Worm (Caenorhabditis elegans) whole organism, mixed stage, embryonic: ENCODE measurements around the gene F10G2.2.

ENCODE experiments used
- M03D4.4 ChIP-seq: sonication (generic microtip); optimal IDR thresholded peaks from 2 replicates; lab custom pipeline; 2017; ENCODE audit warnings: mild to moderate bottlenecking, missing genetic modification characterization, missing compliant biosample characterization
- bed-3 ChIP-seq: fragments of 200-800 bp; sonication (Bioruptor generic); optimal IDR thresholded peaks from 3 replicates; lab custom pipeline; 2018; ENCODE audit warnings: mild to moderate bottlenecking, missing genetic modification characterization, moderate library complexity, missing compliant biosample characterization
- blmp-1 ChIP-seq: fragments of 150-350 bp; optimal IDR thresholded peaks from 2 replicates; lab custom pipeline; 2014; ENCODE audit warnings: missing biosample characterization, missing genetic modification characterization
- ceh-39 ChIP-seq: fragments of 150-350 bp; optimal IDR thresholded peaks from 2 replicates; lab custom pipeline; 2014; ENCODE audit warnings: missing biosample characterization, missing genetic modification characterization
- ceh-43 ChIP-seq: fragments of 200-800 bp; sonication (Bioruptor generic); optimal IDR thresholded peaks from 2 replicates; lab custom pipeline; 2018; ENCODE audit warnings: mild to moderate bottlenecking, missing genetic modification characterization, moderate library complexity, missing compliant biosample characterization
- ceh-83 ChIP-seq: fragments of 200-800 bp; sonication (Bioruptor generic); optimal IDR thresholded peaks from 2 replicates; lab custom pipeline; 2018; ENCODE audit warnings: mild to moderate bottlenecking, missing genetic modification characterization, missing compliant biosample characterization
- ces-1 ChIP-seq: fragments of 150-350 bp; optimal IDR thresholded peaks from 2 replicates; lab custom pipeline; 2014; ENCODE audit warnings: missing biosample characterization, missing genetic modification reagents, missing genetic modification characterization
- cnd-1 ChIP-seq: fragments of 200-800 bp; sonication (Bioruptor generic); optimal IDR thresholded peaks from 2 replicates; lab custom pipeline; 2018; ENCODE audit warnings: mild to moderate bottlenecking, missing genetic modification characterization, missing compliant biosample characterization
- drap-1 ChIP-seq: fragments of 200-800 bp; sonication (Bioruptor generic); optimal IDR thresholded peaks from 3 replicates; lab custom pipeline; 2018; ENCODE audit warnings: mild to moderate bottlenecking, missing genetic modification characterization, missing compliant biosample characterization
- elt-1 ChIP-seq: sonication (generic microtip); optimal IDR thresholded peaks from 2 replicates; lab custom pipeline; 2017; ENCODE audit warnings: missing genetic modification characterization, mild to moderate bottlenecking, missing compliant biosample characterization, antibody characterized with exemption, moderate library complexity, borderline replicate concordance; ENCODE audit not compliant: insufficient read depth
- elt-3 ChIP-seq: fragments of 150-350 bp; optimal IDR thresholded peaks from 2 replicates; lab custom pipeline; 2014; ENCODE audit warnings: missing biosample characterization, missing genetic modification characterization
- flh-1 ChIP-seq: fragments of 200-800 bp; sonication (Bioruptor generic); optimal IDR thresholded peaks from 2 replicates; lab custom pipeline; 2018; ENCODE audit warnings: mild to moderate bottlenecking, missing genetic modification characterization, moderate library complexity, missing compliant biosample characterization
- ham-2 ChIP-seq: fragments of 200-800 bp; sonication (Bioruptor generic); optimal IDR thresholded peaks from 2 replicates; lab custom pipeline; 2018; ENCODE audit warnings: mild to moderate bottlenecking, missing genetic modification characterization, missing compliant biosample characterization
- hlh-1 ChIP-seq: fragments of 150-350 bp; optimal IDR thresholded peaks from 2 replicates; lab custom pipeline; 2014; ENCODE audit warnings: missing biosample characterization, missing genetic modification reagents, missing genetic modification characterization
- lin-13 ChIP-seq: fragments of 150-350 bp; optimal IDR thresholded peaks from 2 replicates; lab custom pipeline; 2014; ENCODE audit warnings: missing biosample characterization, missing genetic modification characterization
- lin-32 ChIP-seq: fragments of 200-800 bp; sonication (Bioruptor generic); optimal IDR thresholded peaks from 2 replicates; lab custom pipeline; 2018; ENCODE audit warnings: mild to moderate bottlenecking, missing genetic modification characterization, missing compliant biosample characterization
- lsy-2 ChIP-seq: fragments of 150-350 bp; optimal IDR thresholded peaks from 2 replicates; lab custom pipeline; 2014; ENCODE audit warnings: missing biosample characterization, missing genetic modification characterization
- mab-5 ChIP-seq: fragments of 150-350 bp; optimal IDR thresholded peaks from 2 replicates; lab custom pipeline; 2014; ENCODE audit warnings: missing biosample characterization, missing genetic modification characterization
- mep-1 ChIP-seq: fragments of 150-350 bp; optimal IDR thresholded peaks from 2 replicates; lab custom pipeline; 2017; ENCODE audit warnings: missing biosample characterization, missing genetic modification reagents, missing genetic modification characterization, inconsistent platforms
- mls-2 ChIP-seq: sonication (generic microtip); optimal IDR thresholded peaks from 2 replicates; lab custom pipeline; 2016; ENCODE audit warnings: mild to moderate bottlenecking, missing genetic modification characterization, moderate library complexity, missing compliant biosample characterization
- nhr-12 ChIP-seq: fragments of 150-350 bp; optimal IDR thresholded peaks from 2 replicates; lab custom pipeline; 2014; ENCODE audit warnings: missing biosample characterization, missing genetic modification characterization
- nhr-2 ChIP-seq: fragments of 150-350 bp; optimal IDR thresholded peaks from 2 replicates; lab custom pipeline; 2014; ENCODE audit warnings: missing biosample characterization, missing genetic modification characterization
- nhr-237 ChIP-seq: fragments of 150-350 bp; optimal IDR thresholded peaks from 2 replicates; lab custom pipeline; 2014; ENCODE audit warnings: missing biosample characterization, missing genetic modification characterization
- nhr-28 ChIP-seq: fragments of 150-350 bp; optimal IDR thresholded peaks from 2 replicates; lab custom pipeline; 2014; ENCODE audit warnings: missing biosample characterization, missing genetic modification characterization
- nhr-76 ChIP-seq: sonication (generic microtip); optimal IDR thresholded peaks from 2 replicates; lab custom pipeline; 2017; ENCODE audit warnings: missing biosample characterization, missing genetic modification characterization
- pha-4 ChIP-seq: fragments of 150-350 bp; optimal IDR thresholded peaks from 2 replicates; lab custom pipeline; 2018; ENCODE audit warnings: missing biosample characterization, missing genetic modification reagents, missing genetic modification characterization
- sem-2 ChIP-seq: fragments of 200-800 bp; sonication (Bioruptor generic); optimal IDR thresholded peaks from 2 replicates; lab custom pipeline; 2018; ENCODE audit warnings: mild to moderate bottlenecking, missing genetic modification characterization, missing compliant biosample characterization
- snpc-4 ChIP-seq: fragments of 150-350 bp; optimal IDR thresholded peaks from 2 replicates; lab custom pipeline; 2014; ENCODE audit warnings: missing biosample characterization, missing genetic modification characterization
- sptf-1 ChIP-seq: sonication (generic microtip); optimal IDR thresholded peaks from 2 replicates; lab custom pipeline; 2017; ENCODE audit warnings: mild to moderate bottlenecking, missing genetic modification characterization, moderate library complexity, missing compliant biosample characterization
- tbx-8 ChIP-seq: fragments of 200-800 bp; sonication (Bioruptor generic); optimal IDR thresholded peaks from 2 replicates; lab custom pipeline; 2018; ENCODE audit warnings: mild to moderate bottlenecking, missing genetic modification characterization, moderate library complexity, missing compliant biosample characterization
- unc-39 ChIP-seq: fragments of 150-350 bp; optimal IDR thresholded peaks from 2 replicates; lab custom pipeline; 2014; ENCODE audit warnings: missing biosample characterization, missing genetic modification characterization
- zip-8 ChIP-seq: fragments of 150-350 bp; optimal IDR thresholded peaks from 2 replicates; lab custom pipeline; 2014; ENCODE audit warnings: missing biosample characterization, missing genetic modification characterization
- ztf-11 ChIP-seq: fragments of 150-350 bp; optimal IDR thresholded peaks from 2 replicates; lab custom pipeline; 2014; ENCODE audit warnings: missing biosample characterization, missing genetic modification characterization

Gene F10G2.2

ce11 chrV:7369578-7369977 is 38.6 kb downstream of the F10G2.2 start, which contains the start of gene srj-14:
TSS of gene srj-14 (plus strand) at chrV:7369708.
- TF ChIP-seq elt-3 (tag; lab: Kevin White, UChicago): no peak
- no peak for TF ChIP-seq zip-8 (tag; lab: Kevin White, UChicago)
- TF ChIP-seq unc-39 (tag; lab: Kevin White, UChicago): no peak
- TF ChIP-seq sem-2 (GFP tag; lab: Kevin White, UChicago): no peak
- no peak for TF ChIP-seq lin-32 (GFP tag; lab: Kevin White, UChicago)
- TF ChIP-seq snpc-4 (tag; lab: Kevin White, UChicago): no peak
- TF ChIP-seq ces-1 (GFP tag; lab: Kevin White, UChicago): no peak
- TF ChIP-seq M03D4.4 (tag; lab: Kevin White, UChicago): no peak
- no peak for TF ChIP-seq ceh-83
- no peak for TF ChIP-seq pha-4 (tag; lab: Kevin White, UChicago)
- no peak for TF ChIP-seq drap-1 (GFP tag; lab: Kevin White, UChicago)
- TF ChIP-seq ceh-43 (GFP tag; lab: Kevin White, UChicago): no peak
- TF ChIP-seq nhr-237 (tag; lab: Kevin White, UChicago): no peak
- no peak for TF ChIP-seq nhr-76

ce11 chrV:7374090-7374489 is 43.1 kb downstream of the F10G2.2 start, which contains the start of gene srx-56:
TSS of gene srx-56 (plus strand) at chrV:7374390.
- TF ChIP-seq ceh-83 (no peak), cnd-1 (tag; lab: Kevin White, UChicago) (no peak), drap-1 (GFP tag; lab: Kevin White, UChicago) (no peak), lsy-2 (tag; lab: Kevin White, UChicago) (no peak), mab-5 (tag; lab: Kevin White, UChicago) (no peak), ces-1 (GFP tag; lab: Kevin White, UChicago) (no peak), unc-39 (tag; lab: Kevin White, UChicago) (no peak), tbx-8 (no peak), blmp-1 (no peak), snpc-4 (tag; lab: Kevin White, UChicago) (no peak), sptf-1 (tag; lab: Kevin White, UChicago) (no peak), lin-13 (no peak), ham-2 (GFP tag; lab: Kevin White, UChicago) (no peak), mep-1 (tag; lab: Kevin White, UChicago) (no peak), mls-2 (no peak)

ce11 chrV:7379384-7379783 is 48.4 kb downstream of the F10G2.2 start, which contains the start of gene srsx-24:
TSS of gene srsx-24 (minus strand) at chrV:7379484.
- no peak for TF ChIP-seq mls-2
- TF ChIP-seq mep-1 (tag; lab: Kevin White, UChicago): no peak
- TF ChIP-seq bed-3: no peak
- TF ChIP-seq nhr-28 (tag; lab: Kevin White, UChicago): no peak
- TF ChIP-seq hlh-1: no peak
- TF ChIP-seq elt-1 (tag; lab: Kevin White, UChicago): no peak
- TF ChIP-seq lin-13: no peak
- no peak for TF ChIP-seq mab-5 (tag; lab: Kevin White, UChicago)
- TF ChIP-seq unc-39 (tag; lab: Kevin White, UChicago): no peak
- TF ChIP-seq, all 35 proteins: peak for 0

DNA sequence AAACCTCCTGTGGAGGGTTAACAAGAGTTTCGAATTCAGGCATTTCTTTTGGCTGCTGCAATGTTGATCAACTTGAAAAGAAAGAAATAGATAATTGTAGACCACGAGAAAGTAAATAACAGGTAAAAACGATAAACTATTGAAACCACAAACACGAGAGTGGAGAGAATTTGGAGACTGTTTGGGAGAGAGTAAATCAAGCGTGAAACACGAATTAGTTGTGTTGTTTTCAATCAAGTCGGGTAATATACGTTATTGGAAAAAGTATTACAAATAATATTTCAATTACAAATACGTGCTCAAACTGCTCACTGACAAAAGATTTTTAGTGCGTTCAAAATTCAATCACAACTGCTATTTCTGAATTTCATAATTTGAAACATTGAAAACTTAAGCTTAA is 50.0 kb downstream of the F10G2.2 start, which contains the start of gene C03G6.17:
Gene C03G6.17 (minus strand): TSS at position 101 of the 400 bp plus-strand sequence.
- TF ChIP-seq ham-2 (GFP tag; lab: Kevin White, UChicago) (no peak), elt-1 (tag; lab: Kevin White, UChicago) (no peak), ces-1 (GFP tag; lab: Kevin White, UChicago) (no peak), bed-3 (no peak), M03D4.4 (tag; lab: Kevin White, UChicago) (no peak), lin-13 (no peak), nhr-2 (tag; lab: Kevin White, UChicago) (no peak), ztf-11 (no peak), mab-5 (tag; lab: Kevin White, UChicago) (no peak), ceh-39 (tag; lab: Kevin White, UChicago) (no peak), hlh-1 (no peak), nhr-237 (tag; lab: Kevin White, UChicago) (no peak), nhr-12 (tag; lab: Kevin White, UChicago) (no peak), nhr-76 (no peak), flh-1 (GFP tag; lab: Kevin White, UChicago) (no peak), blmp-1 (no peak), lsy-2 (tag; lab: Kevin White, UChicago) (no peak)
- TF ChIP-seq, all 35 proteins: peak for 0
